Worm (Caenorhabditis elegans) whole organism, early embryonic: ENCODE measurements around the gene C06E2.2.

Experiments used
- B0310.2 ChIP-seq: sonication (generic microtip); optimal IDR thresholded peaks from 2 replicates; lab custom pipeline; 2016; ENCODE audit warnings: mild to moderate bottlenecking, missing genetic modification characterization, missing compliant biosample characterization
- F13C5.2 ChIP-seq: sonication (generic microtip); optimal IDR thresholded peaks from 2 replicates; lab custom pipeline; 2017; ENCODE audit warnings: mild to moderate bottlenecking, missing genetic modification characterization, inconsistent platforms, missing compliant biosample characterization
- aly-1 ChIP-seq: sonication (generic microtip); optimal IDR thresholded peaks from 2 replicates; lab custom pipeline; 2016; ENCODE audit warnings: missing genetic modification characterization, missing compliant biosample characterization
- ama-1 ChIP-seq: fragments of 150-350 bp; optimal IDR thresholded peaks from 2 replicates; lab custom pipeline; 2014
- ceh-13 ChIP-seq: fragments of 200-800 bp; sonication (Bioruptor generic); optimal IDR thresholded peaks from 2 replicates; lab custom pipeline; 2018; ENCODE audit warnings: mild to moderate bottlenecking, missing genetic modification characterization, missing compliant biosample characterization
- ceh-36 ChIP-seq: sonication (generic microtip); optimal IDR thresholded peaks from 2 replicates; lab custom pipeline; 2016; ENCODE audit warnings: missing genetic modification characterization, inconsistent platforms, missing compliant biosample characterization
- ets-7 ChIP-seq: sonication (generic microtip); optimal IDR thresholded peaks from 2 replicates; lab custom pipeline; 2016; ENCODE audit warnings: missing genotype, missing genetic modification characterization, missing compliant biosample characterization
- flt-1 ChIP-seq: fragments of 200-800 bp; sonication (Bioruptor generic); IDR thresholded peaks from 2 replicates; pipeline ENCODE4 v1.3.6; 2022; ENCODE audit warnings: missing genetic modification characterization, missing compliant biosample characterization
- hmbx-1 ChIP-seq: sonication (generic microtip); optimal IDR thresholded peaks from 2 replicates; lab custom pipeline; 2016; ENCODE audit warnings: mild to moderate bottlenecking, missing genetic modification characterization, missing compliant biosample characterization
- hmg-4 ChIP-seq: fragments of 200-800 bp; sonication (Bioruptor generic); optimal IDR thresholded peaks from 2 replicates; lab custom pipeline; 2018; ENCODE audit warnings: mild to moderate bottlenecking, missing genetic modification characterization, missing compliant biosample characterization
- hnd-1 ChIP-seq: sonication (generic microtip); optimal IDR thresholded peaks from 2 replicates; lab custom pipeline; 2016; ENCODE audit warnings: missing genetic modification characterization, missing compliant biosample characterization
- pes-1 ChIP-seq: fragments of 200-800 bp; sonication (Bioruptor generic); IDR thresholded peaks from 2 replicates; pipeline ENCODE4 v1.3.6; 2022; ENCODE audit warnings: missing genetic modification reagents, missing genetic modification characterization, missing compliant biosample characterization
- scrt-1 ChIP-seq: fragments of 200-800 bp; sonication (Bioruptor generic); IDR thresholded peaks from 2 replicates; pipeline ENCODE4 v1.3.6; 2022; ENCODE audit warnings: missing genetic modification characterization, missing compliant biosample characterization
- sea-1 ChIP-seq: fragments of 200-800 bp; sonication (Bioruptor generic); conservative IDR thresholded peaks from 2 replicates; pipeline ENCODE4 v1.3.6; 2022; ENCODE audit warnings: missing genetic modification characterization, missing compliant biosample characterization
- tbx-11 ChIP-seq: fragments of 200-800 bp; sonication (Bioruptor generic); IDR thresholded peaks from 2 replicates; pipeline ENCODE4 v1.3.6; 2022; ENCODE audit warnings: missing genetic modification characterization, missing compliant biosample characterization
- tbx-37 ChIP-seq: fragments of 200-800 bp; sonication (Bioruptor generic); conservative IDR thresholded peaks from 2 replicates; pipeline ENCODE4 v1.3.6; 2022; ENCODE audit warnings: missing genetic modification reagents, missing genetic modification characterization, missing compliant biosample characterization
- tra-4 ChIP-seq: sonication (generic microtip); optimal IDR thresholded peaks from 2 replicates; lab custom pipeline; 2017; ENCODE audit warnings: missing genetic modification characterization, missing compliant biosample characterization

The C06E2.2 gene

DNA sequence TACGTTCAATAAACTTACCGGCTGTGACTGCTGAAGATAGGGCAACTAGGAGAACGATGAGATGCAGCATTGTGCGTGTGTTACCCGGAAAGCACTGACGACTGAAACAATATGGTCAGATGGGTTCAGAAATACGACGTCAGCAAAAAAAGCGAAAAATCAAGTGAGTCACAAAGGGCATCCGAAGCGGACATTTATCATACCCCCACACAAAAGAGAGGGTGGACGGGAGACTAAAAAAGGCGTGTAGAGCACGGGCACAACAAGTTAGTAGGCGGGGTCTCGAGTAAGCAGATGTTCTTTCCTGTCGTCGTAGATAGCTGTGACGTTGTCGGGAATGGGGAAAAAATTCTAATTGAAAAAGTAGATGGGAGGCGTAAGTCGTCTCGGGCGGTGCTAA lies 39.9 kb downstream of the C06E2.2 start, which contains the start of gene nlp-14:
nlp-14 (minus strand) TSS at position 101 of the 400 bp plus-strand sequence.
- TF ChIP-seq tra-4 (no peak), tbx-11 (no peak), ceh-13 (GFP tag; lab: Kevin White, UChicago) (no peak), ama-1 (lab: Kevin White, UChicago) (no peak), aly-1 (no peak), B0310.2 (tag; lab: Kevin White, UChicago) (no peak)

DNA sequence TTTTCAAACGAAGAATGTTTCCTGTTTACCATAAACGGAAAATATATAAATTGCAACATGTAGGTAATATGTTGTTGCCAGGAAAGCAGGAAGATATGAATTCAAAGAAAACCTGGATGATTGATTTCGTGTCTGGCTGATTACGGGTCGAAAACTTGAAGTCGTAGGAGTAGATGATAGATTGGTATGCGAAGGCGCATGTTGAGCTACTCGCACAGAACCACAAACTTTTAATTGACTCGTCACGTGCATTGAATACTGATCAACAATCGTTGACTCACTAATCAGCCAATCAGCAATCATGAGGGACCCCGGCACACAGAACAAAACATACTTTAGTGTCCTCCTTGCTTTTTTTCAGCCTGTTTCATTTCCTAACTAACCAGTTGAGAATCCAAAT lies 41.8 kb downstream of the C06E2.2 start:
- TF ChIP-seq ceh-36 (no peak), flt-1 (GFP tag; lab: Robert Waterston, UW) (no peak), sea-1 (no peak), hmg-4 (GFP tag; lab: Kevin White, UChicago) (no peak), B0310.2 (tag; lab: Kevin White, UChicago) (no peak), ets-7 (tag; lab: Kevin White, UChicago) (no peak), ceh-13 (GFP tag; lab: Kevin White, UChicago) (no peak), tra-4 (no peak), F13C5.2 (tag; lab: Kevin White, UChicago) (no peak), hmbx-1 (no peak), tbx-11 (no peak), hnd-1 (tag; lab: Kevin White, UChicago) (no peak), pes-1 (no peak), scrt-1 (no peak), ama-1 (lab: Kevin White, UChicago) (no peak)

DNA sequence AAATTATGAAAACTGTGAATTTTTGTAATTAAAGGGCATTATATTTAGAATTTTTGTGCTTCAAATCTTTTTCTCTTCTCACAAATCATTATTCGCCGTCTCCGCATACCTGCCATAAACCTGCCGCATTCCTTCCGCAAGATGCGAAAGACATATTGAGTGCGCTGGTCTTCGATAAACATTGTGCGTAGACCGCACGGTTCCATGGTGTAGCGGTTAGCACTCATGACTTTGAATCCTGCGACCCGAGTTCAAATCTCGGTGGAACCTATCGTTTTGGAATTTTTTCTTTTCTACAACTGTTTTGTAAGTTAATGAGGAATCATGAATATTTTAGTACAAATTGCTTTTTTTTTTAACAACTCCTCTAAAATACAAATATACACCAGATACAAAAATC lies 46.0 kb downstream of the C06E2.2 start:
- TF ChIP-seq flt-1 (GFP tag; lab: Robert Waterston, UW) (peak; percentile 58), hnd-1 (tag; lab: Kevin White, UChicago) (peak; percentile 4), pes-1 (peak; percentile 79), B0310.2 (tag; lab: Kevin White, UChicago) (peak; percentile 35), F13C5.2 (tag; lab: Kevin White, UChicago) (peak; percentile 30), sea-1 (no peak), hmbx-1 (peak; percentile 18), ceh-13 (GFP tag; lab: Kevin White, UChicago) (no peak), tra-4 (no peak), tbx-37 (peak; percentile 65), aly-1 (no peak), tbx-11 (peak; percentile 51; the same call in 1 of the 2 replicates)

DNA sequence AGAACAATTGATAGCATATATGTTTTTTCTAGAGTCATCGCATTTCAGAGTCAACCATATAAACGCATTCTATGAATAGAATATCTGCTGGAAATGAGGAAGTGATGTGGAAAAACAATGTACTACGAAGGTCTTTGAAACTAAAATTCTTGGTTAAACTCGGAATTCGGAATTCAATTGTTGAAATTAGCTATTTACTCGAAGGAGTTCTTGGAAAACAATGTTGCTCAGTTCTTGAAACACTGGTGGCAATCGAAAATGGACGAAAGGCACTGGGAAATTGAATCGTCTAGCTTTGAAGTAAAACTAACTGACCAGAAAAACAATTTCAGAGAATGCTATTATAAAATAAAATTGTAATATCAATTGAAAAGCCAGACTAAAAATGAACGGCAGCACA lies 46.9 kb downstream of the C06E2.2 start:
- TF ChIP-seq tra-4: no peak
- no peak for TF ChIP-seq hmg-4 (GFP tag; lab: Kevin White, UChicago)
- TF ChIP-seq hmbx-1: no peak
- TF ChIP-seq pes-1: no peak
- TF ChIP-seq aly-1: no peak
- no peak for TF ChIP-seq hnd-1 (tag; lab: Kevin White, UChicago)
- TF ChIP-seq flt-1 (GFP tag; lab: Robert Waterston, UW): no peak
- no peak for TF ChIP-seq B0310.2 (tag; lab: Kevin White, UChicago)
- TF ChIP-seq tbx-37: no peak
- TF ChIP-seq sea-1: no peak

DNA sequence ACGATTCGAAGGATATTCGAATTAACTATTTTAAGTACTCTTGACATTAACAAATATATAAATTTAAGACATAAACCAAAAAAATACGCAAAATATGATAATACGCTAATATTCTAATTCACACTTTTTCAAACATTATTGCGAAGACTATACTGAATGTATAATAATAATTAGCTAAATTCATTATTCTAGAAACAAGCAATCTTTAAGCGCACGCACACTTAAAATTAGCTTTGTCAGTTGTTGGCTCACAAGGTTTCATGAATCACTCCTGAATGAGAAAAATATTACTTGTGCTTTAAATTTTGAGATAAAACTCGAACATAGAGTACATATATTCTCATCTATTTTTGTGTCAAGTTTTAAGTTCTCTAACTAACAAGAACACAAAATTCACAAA lies 47.4 kb downstream of the C06E2.2 start:
- TF ChIP-seq hmg-4 (GFP tag; lab: Kevin White, UChicago) (no peak), aly-1 (no peak), hmbx-1 (no peak), F13C5.2 (tag; lab: Kevin White, UChicago) (no peak), ceh-13 (GFP tag; lab: Kevin White, UChicago) (no peak), ama-1 (lab: Kevin White, UChicago) (no peak), ets-7 (tag; lab: Kevin White, UChicago) (no peak), tbx-11 (no peak), B0310.2 (tag; lab: Kevin White, UChicago) (no peak), scrt-1 (no peak), pes-1 (no peak), tbx-37 (no peak), flt-1 (GFP tag; lab: Robert Waterston, UW) (no peak), ceh-36 (no peak), tra-4 (no peak), sea-1 (no peak), hnd-1 (tag; lab: Kevin White, UChicago) (no peak)

DNA sequence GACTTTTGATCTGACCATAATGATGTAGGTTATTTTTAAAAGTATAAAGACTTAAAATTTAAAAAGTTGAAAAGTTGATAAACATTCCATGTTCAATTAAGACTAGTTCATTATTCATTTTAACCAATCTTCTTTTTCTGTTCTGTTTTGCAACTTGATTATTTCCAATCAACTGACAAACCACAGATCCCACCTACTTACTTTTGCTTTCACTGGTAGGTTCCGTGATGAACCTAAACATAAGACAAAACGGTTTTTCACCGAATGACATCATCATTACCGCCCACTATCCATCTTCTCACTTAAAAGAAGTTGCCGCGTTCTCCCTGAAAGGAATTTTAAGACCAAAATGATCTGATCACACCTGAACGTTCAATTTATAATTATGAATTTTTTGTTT lies 50.2 kb downstream of the C06E2.2 start:
- no peak for TF ChIP-seq aly-1
